Fruit fly (Drosophila melanogaster): ENCODE data around the gene Paip2.
A peak's percentile ranks its signal among the peaks of the same experiment; 100 is the strongest.

Gene Paip2

DNA sequence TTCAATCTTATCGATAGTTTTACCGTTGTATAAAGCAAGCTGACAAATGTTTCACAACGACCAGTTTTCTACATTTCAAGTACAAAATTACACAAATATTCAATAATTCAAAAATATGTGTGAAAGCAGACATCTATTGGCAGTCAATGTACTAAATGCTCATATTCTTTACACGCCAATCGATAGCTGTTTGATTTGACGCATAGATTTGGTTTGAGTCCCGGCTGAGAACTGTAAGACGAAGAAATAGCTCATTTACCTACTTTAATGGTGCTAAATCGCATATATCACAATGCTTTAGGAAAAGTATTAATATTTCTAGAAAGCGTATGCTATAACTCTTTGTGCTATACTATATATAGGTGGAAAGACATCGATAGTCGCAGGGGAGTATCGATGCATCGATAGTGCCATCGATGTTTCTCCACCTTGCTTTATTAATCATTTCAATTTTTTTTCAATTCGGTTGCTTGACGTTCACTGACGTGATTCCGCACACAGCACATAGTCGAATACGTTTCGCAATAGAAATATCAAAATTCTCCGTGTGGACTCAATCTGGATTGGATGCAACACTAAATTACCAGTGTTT lies at the start of gene Paip2 (continued):
- TF ChIP-seq Hand (GFP tag; optimal IDR thresholded peaks at IDR 0.05) (no peak), CG9797 (GFP tag; optimal IDR thresholded peaks at IDR 0.05) (peak; percentile 43), D19B (GFP tag; optimal IDR thresholded peaks at IDR 0.05) (no peak), CG10543 (GFP tag; optimal IDR thresholded peaks at IDR 0.05) (no peak), nmo (GFP tag; optimal IDR thresholded peaks at IDR 0.05) (peak; percentile 71), Deaf1 (tag; optimal IDR thresholded peaks at IDR 0.05) (no peak), gce (GFP tag; IDR thresholded peaks at IDR 0.05) (no peak), sim (GFP tag; IDR thresholded peaks at IDR 0.05) (no peak), CG3281 (GFP tag; optimal IDR thresholded peaks at IDR 0.05) (no peak), CG3407 (GFP tag; optimal IDR thresholded peaks at IDR 0.05) (no peak), CG30403 (GFP tag; optimal IDR thresholded peaks at IDR 0.05) (no peak), CG4424 (GFP tag; optimal IDR thresholded peaks at IDR 0.05) (peak; percentile 4), sisA (GFP tag; IDR thresholded peaks at IDR 0.05) (no peak), CG4282 (GFP tag; optimal IDR thresholded peaks at IDR 0.05) (no peak), Dek (tag; optimal IDR thresholded peaks at IDR 0.05) (peak; percentile 19), lmd (GFP tag; IDR thresholded peaks at IDR 0.05) (no peak), CG18262 (tag; optimal IDR thresholded peaks at IDR 0.05) (peak; percentile 2), CG4617 (GFP tag; optimal IDR thresholded peaks at IDR 0.05; ENCODE audit: borderline replicate concordance) (peak; percentile 46), CG15601 (tag; optimal IDR thresholded peaks at IDR 0.05) (peak; percentile 77), CG7963 (GFP tag; IDR thresholded peaks at IDR 0.05; ENCODE audit: partially characterized antibody) (peak; percentile 94), CG1233 (GFP tag; optimal IDR thresholded peaks at IDR 0.05) (no peak), HmgD (GFP tag; optimal IDR thresholded peaks at IDR 0.05) (peak; percentile 65), Adf1 (GFP tag; IDR thresholded peaks at IDR 0.05) (no peak), CG7357 (GFP tag; IDR thresholded peaks at IDR 0.05) (no peak), ttk (GFP tag; IDR thresholded peaks at IDR 0.05) (no peak), D19A (tag; optimal IDR thresholded peaks at IDR 0.05) (peak; percentile 23), CG11723 (GFP tag; optimal IDR thresholded peaks at IDR 0.05) (no peak), jing (GFP tag; optimal IDR thresholded peaks at IDR 0.05) (no peak), CG2116 (GFP tag; optimal IDR thresholded peaks at IDR 0.05) (peak; percentile 90), MTF-1 (GFP tag; optimal IDR thresholded peaks at IDR 0.05; ENCODE audit: borderline replicate concordance) (no peak), CG15011 (GFP tag; optimal IDR thresholded peaks at IDR 0.05) (no peak), Bteb2 (GFP tag; optimal IDR thresholded peaks at IDR 0.05) (no peak), CG14050 (GFP tag; IDR thresholded peaks at IDR 0.05) (no peak), CG17802 (tag; optimal IDR thresholded peaks at IDR 0.05) (no peak), fru (optimal IDR thresholded peaks at IDR 0.05) (no peak), wor (GFP tag; IDR thresholded peaks at IDR 0.05) (no peak), vfl (GFP tag; optimal IDR thresholded peaks at IDR 0.05) (no peak), E2f2 (GFP tag; IDR thresholded peaks at IDR 0.05) (peak; percentile 95), BEAF-32 (GFP tag; optimal IDR thresholded peaks at IDR 0.05) (peak; percentile 100), Elba2 (GFP tag; optimal IDR thresholded peaks at IDR 0.05) (no peak), CG3065 (GFP tag; optimal IDR thresholded peaks at IDR 0.05) (no peak), Bdp1 (GFP tag; optimal IDR thresholded peaks at IDR 0.05) (no peak), dpn (GFP tag; optimal IDR thresholded peaks at IDR 0.05) (peak in 1 of 2 experiments; percentile 5), ranshi (GFP tag; IDR thresholded peaks at IDR 0.05) (no peak), vvl (GFP tag; IDR thresholded peaks at IDR 0.05) (0 out of 2 replicates have a peak, but pooled peaks have one; percentile 6), CG32532 (GFP tag; IDR thresholded peaks at IDR 0.05) (no peak), CG2199 (GFP tag; IDR thresholded peaks at IDR 0.05) (peak; percentile 65; the same call in 1 of the 3 replicates), Tbp (GFP tag; optimal IDR thresholded peaks at IDR 0.05) (no peak), CG10321 (GFP tag; IDR thresholded peaks at IDR 0.05) (no peak), maf-S (GFP tag; optimal IDR thresholded peaks at IDR 0.05) (no peak), Rfx (GFP tag; IDR thresholded peaks at IDR 0.05) (0 out of 2 replicates have a peak, but pooled peaks have one; percentile 23), CG9727 (GFP tag; optimal IDR thresholded peaks at IDR 0.05) (no peak)
